Fruit fly (Drosophila melanogaster) whole organism, embryonic: ENCODE data around the gene numb.

Source experiments
- Atf3 ChIP-seq: fragments of 200-800 bp; sonication (Bioruptor generic); optimal IDR thresholded peaks from 3 replicates; lab custom pipeline; 2016; ENCODE audit warnings: missing biosample characterization, missing genetic modification characterization
- Awh ChIP-seq: fragments of 200-800 bp; sonication (Bioruptor generic); IDR thresholded peaks from 2 replicates; pipeline ENCODE4, ENCODE4 v1.3.6; 2022; ENCODE audit warnings: missing biosample characterization, missing genetic modification characterization
- CG10543 ChIP-seq: fragments of 200-800 bp; sonication (Bioruptor generic); optimal IDR thresholded peaks from 3 replicates; lab custom pipeline; 2017; ENCODE audit warnings: missing biosample characterization, mild to moderate bottlenecking, missing genetic modification characterization, moderate library complexity
- CG11504 ChIP-seq: fragments of 200-800 bp; sonication (Bioruptor generic); optimal IDR thresholded peaks from 3 replicates; lab custom pipeline; 2019; ENCODE audit warnings: missing biosample characterization, mild to moderate bottlenecking, missing genetic modification characterization, moderate library complexity
- CG11696 ChIP-seq: fragments of 200-800 bp; sonication (Bioruptor generic); IDR thresholded peaks from 2 replicates; pipeline ENCODE4 v1.3.6; 2022; ENCODE audit warnings: missing biosample characterization, missing genetic modification characterization
- CG12155 ChIP-seq: fragments of 200-800 bp; sonication (Bioruptor generic); optimal IDR thresholded peaks from 3 replicates; lab custom pipeline; 2016; ENCODE audit warnings: missing biosample characterization, missing genetic modification characterization
- CG13287 ChIP-seq: fragments of 200-800 bp; sonication (Bioruptor generic); IDR thresholded peaks from 2 replicates; pipeline ENCODE4 v1.3.6; 2022; ENCODE audit warnings: missing biosample characterization, missing genetic modification characterization; ENCODE audit not compliant: partially characterized antibody
- CG13624 ChIP-seq: fragments of 200-800 bp; sonication (Bioruptor generic); optimal IDR thresholded peaks from 2 replicates; lab custom pipeline; 2016; ENCODE audit warnings: missing biosample characterization, missing genetic modification characterization
- CG15696 ChIP-seq: fragments of 200-800 bp; sonication (Bioruptor generic); optimal IDR thresholded peaks from 2 replicates; lab custom pipeline; 2019; ENCODE audit warnings: missing biosample characterization, mild to moderate bottlenecking, missing genetic modification characterization, moderate library complexity
- CG16813 ChIP-seq: fragments of 200-800 bp; sonication (Bioruptor generic); IDR thresholded peaks from 3 replicates; pipeline ENCODE4 v1.3.6; 2022; ENCODE audit warnings: missing biosample characterization, missing genetic modification characterization; ENCODE audit not compliant: partially characterized antibody
- CG32772 ChIP-seq: fragments of 200-800 bp; sonication (Bioruptor generic); IDR thresholded peaks from 2 replicates; pipeline ENCODE4 v1.3.6; 2022; ENCODE audit warnings: missing biosample characterization, missing genetic modification characterization
- CG34224 ChIP-seq: fragments of 200-800 bp; sonication (Bioruptor generic); IDR thresholded peaks from 3 replicates; pipeline ENCODE4 v1.3.6; 2022; ENCODE audit warnings: missing biosample characterization, missing genetic modification characterization; ENCODE audit not compliant: partially characterized antibody
- CG34376 ChIP-seq: fragments of 200-800 bp; sonication (Bioruptor generic); optimal IDR thresholded peaks from 2 replicates; lab custom pipeline; 2018; ENCODE audit warnings: missing biosample characterization, mild to moderate bottlenecking, missing genetic modification characterization
- CG3726 ChIP-seq: fragments of 200-800 bp; sonication (Bioruptor generic); IDR thresholded peaks from 3 replicates; pipeline ENCODE4, ENCODE4 v1.3.6; 2022; ENCODE audit warnings: missing biosample characterization, missing genetic modification characterization
- CG6654 ChIP-seq: fragments of 200-800 bp; sonication (Bioruptor generic); optimal IDR thresholded peaks from 2 replicates; lab custom pipeline; 2017; ENCODE audit warnings: missing biosample characterization, mild to moderate bottlenecking, missing genetic modification characterization
- CG8765 ChIP-seq: fragments of 200-800 bp; sonication (Bioruptor generic); IDR thresholded peaks from 2 replicates; pipeline ENCODE4 v1.3.6; 2022; ENCODE audit warnings: missing biosample characterization, missing genetic modification characterization
- CTCF ChIP-seq: fragments of 200-800 bp; sonication (Bioruptor generic); optimal IDR thresholded peaks from 2 replicates; lab custom pipeline; 2017; ENCODE audit warnings: missing biosample characterization, mild to moderate bottlenecking, missing genetic modification characterization, moderate library complexity
- Chrac-16 ChIP-seq: fragments of 200-800 bp; sonication (Bioruptor generic); optimal IDR thresholded peaks from 3 replicates; lab custom pipeline; 2016; ENCODE audit warnings: missing biosample characterization, missing genetic modification characterization
- Ets65A ChIP-seq: fragments of 200-800 bp; sonication (Bioruptor generic); peaks from one replicate; lab custom pipeline; 2016; ENCODE audit warnings: missing biosample characterization, missing genetic modification characterization
- Fer2 ChIP-seq: fragments of 200-800 bp; sonication (Bioruptor generic); optimal IDR thresholded peaks from 2 replicates; lab custom pipeline; 2018; ENCODE audit warnings: missing biosample characterization, mild to moderate bottlenecking, missing genetic modification characterization, moderate library complexity
- Hmx ChIP-seq: fragments of 200-800 bp; sonication (Bioruptor generic); optimal IDR thresholded peaks from 2 replicates; lab custom pipeline; 2016; ENCODE audit warnings: missing biosample characterization, missing genetic modification characterization
- Hr78 ChIP-seq, 2 experiments: fragments of 200-800 bp in 1 of 2; fragments of >200 bp in 1 of 2; sonication (Bioruptor generic) in 1 of 2; optimal IDR thresholded peaks; 2 replicates each; lab custom pipeline; 2017 to 2019; ENCODE audit warnings: missing biosample characterization in 2 of 2, missing genetic modification characterization in 2 of 2, mild to moderate bottlenecking in 1 of 2, moderate library complexity in 1 of 2
- Med ChIP-seq: fragments of 200-800 bp; sonication (Bioruptor generic); peaks from one replicate; lab custom pipeline; 2016; ENCODE audit warnings: missing biosample characterization, missing genetic modification characterization, mild to moderate bottlenecking, inconsistent platforms, moderate library complexity
- Opbp ChIP-seq: fragments of 200-800 bp; sonication (Bioruptor generic); IDR thresholded peaks from 3 replicates; pipeline ENCODE4 v1.3.6; 2022; ENCODE audit warnings: missing biosample characterization, missing genetic modification characterization; ENCODE audit not compliant: partially characterized antibody
- Side ChIP-seq: fragments of 200-800 bp; sonication (Bioruptor generic); optimal IDR thresholded peaks from 2 replicates; lab custom pipeline; 2016; ENCODE audit warnings: missing biosample characterization, missing genetic modification characterization
- Ssrp ChIP-seq: fragments of 200-800 bp; sonication (Bioruptor generic); optimal IDR thresholded peaks from 2 replicates; lab custom pipeline; 2018; ENCODE audit warnings: missing biosample characterization, mild to moderate bottlenecking, missing genetic modification characterization, moderate library complexity
- Stat92E ChIP-seq, 3 experiments: fragments of >200 bp in 2 of 3; fragments of 200-800 bp in 1 of 3; sonication (Bioruptor generic) in 1 of 3; optimal IDR thresholded peaks; 2 replicates each; lab custom pipeline; 2017 to 2019; ENCODE audit warnings: missing biosample characterization in 3 of 3, missing genetic modification characterization in 3 of 3, mild to moderate bottlenecking in 1 of 3, moderate library complexity in 1 of 3
- Taf1 ChIP-seq: fragments of 200-800 bp; sonication (Bioruptor generic); IDR thresholded peaks from 2 replicates; pipeline ENCODE4 v1.3.6; 2022; ENCODE audit warnings: missing biosample characterization, missing genetic modification characterization
- aop ChIP-seq: fragments of 200-800 bp; sonication (Bioruptor generic); IDR thresholded peaks from 2 replicates; pipeline ENCODE4 v1.3.6; 2022; ENCODE audit warnings: missing biosample characterization, missing genetic modification characterization
- br ChIP-seq: fragments of >200 bp; optimal IDR thresholded peaks from 2 replicates; lab custom pipeline; 2017
- cato ChIP-seq: fragments of 200-800 bp; sonication (Bioruptor generic); optimal IDR thresholded peaks from 2 replicates; lab custom pipeline; 2016; ENCODE audit warnings: missing biosample characterization, missing genetic modification characterization, borderline replicate concordance
- dati ChIP-seq: fragments of 200-800 bp; sonication (Bioruptor generic); IDR thresholded peaks from 2 replicates; pipeline ENCODE4 v1.3.6; 2022; ENCODE audit warnings: missing biosample characterization, missing genetic modification characterization
- dmrt99B ChIP-seq: fragments of 200-800 bp; sonication (Bioruptor generic); optimal IDR thresholded peaks from 2 replicates; lab custom pipeline; 2018; ENCODE audit warnings: missing biosample characterization, mild to moderate bottlenecking, missing genetic modification characterization, moderate library complexity
- fru ChIP-seq: fragments of >200 bp; optimal IDR thresholded peaks from 2 replicates; lab custom pipeline; 2017
- ftz-f1 ChIP-seq: fragments of 200-800 bp; sonication (Bioruptor generic); optimal IDR thresholded peaks from 2 replicates; lab custom pipeline; 2016; ENCODE audit warnings: missing biosample characterization, missing genetic modification characterization
- hkb ChIP-seq, 2 experiments: fragments of 200-800 bp in 1 of 2; fragments of >200 bp in 1 of 2; sonication (Bioruptor generic) in 1 of 2; IDR thresholded peaks in 1 of 2; optimal IDR thresholded peaks in 1 of 2; 2 replicates each; pipeline versions ENCODE4 v1.3.6 to Lab custom; 2017 to 2022; ENCODE audit warnings: missing biosample characterization in 1 of 2, missing genetic modification characterization in 1 of 2
- insv ChIP-seq, 2 experiments: fragments of 200-800 bp; sonication (Bioruptor generic); optimal IDR thresholded peaks; 3 replicates each; lab custom pipeline; 2016 to 2018; ENCODE audit warnings: missing biosample characterization in 2 of 2, missing genetic modification characterization in 2 of 2
- kay ChIP-seq: fragments of 200-800 bp; sonication (Bioruptor generic); optimal IDR thresholded peaks from 2 replicates; lab custom pipeline; 2016; ENCODE audit warnings: missing biosample characterization, missing genetic modification characterization
- lov ChIP-seq, 2 experiments: fragments of 200-800 bp in 1 of 2; fragments of >200 bp in 1 of 2; sonication (Bioruptor generic) in 1 of 2; IDR thresholded peaks in 1 of 2; optimal IDR thresholded peaks in 1 of 2; 2 replicates in 1 of 2; 3 replicates in 1 of 2; pipeline versions ENCODE4 v1.3.6 to Lab custom; 2017 to 2022; ENCODE audit warnings: missing biosample characterization in 1 of 2, missing genetic modification characterization in 1 of 2
- nerfin-2 ChIP-seq: fragments of 200-800 bp; sonication (Bioruptor generic); IDR thresholded peaks from 2 replicates; pipeline ENCODE4 v1.3.6; 2022; ENCODE audit warnings: missing biosample characterization, missing genetic modification characterization; ENCODE audit not compliant: partially characterized antibody
- oc ChIP-seq: fragments of 200-800 bp; sonication (Bioruptor generic); optimal IDR thresholded peaks from 2 replicates; lab custom pipeline; 2018; ENCODE audit warnings: missing biosample characterization, mild to moderate bottlenecking, missing genetic modification characterization, moderate library complexity
- pan ChIP-seq, 4 experiments: fragments of >200 bp in 3 of 4; fragments of 200-800 bp in 1 of 4; sonication (Bioruptor generic) in 1 of 4; optimal IDR thresholded peaks in 3 of 4; IDR thresholded peaks in 1 of 4; 2 replicates each; pipeline versions ENCODE4 v1.3.6 to Lab custom; 2017 to 2022; ENCODE audit warnings: missing biosample characterization in 2 of 4, missing genetic modification characterization in 2 of 4, mixed read lengths in 1 of 4
- sr ChIP-seq: fragments of 200-800 bp; sonication (Bioruptor generic); IDR thresholded peaks from 3 replicates; pipeline ENCODE4 v1.3.6; 2022; ENCODE audit warnings: missing biosample characterization, missing genetic modification characterization
- z ChIP-seq: fragments of 200-800 bp; sonication (Bioruptor generic); IDR thresholded peaks from 3 replicates; pipeline ENCODE4 v1.3.6; 2022; ENCODE audit warnings: missing biosample characterization, missing genetic modification characterization

Gene numb

DNA sequence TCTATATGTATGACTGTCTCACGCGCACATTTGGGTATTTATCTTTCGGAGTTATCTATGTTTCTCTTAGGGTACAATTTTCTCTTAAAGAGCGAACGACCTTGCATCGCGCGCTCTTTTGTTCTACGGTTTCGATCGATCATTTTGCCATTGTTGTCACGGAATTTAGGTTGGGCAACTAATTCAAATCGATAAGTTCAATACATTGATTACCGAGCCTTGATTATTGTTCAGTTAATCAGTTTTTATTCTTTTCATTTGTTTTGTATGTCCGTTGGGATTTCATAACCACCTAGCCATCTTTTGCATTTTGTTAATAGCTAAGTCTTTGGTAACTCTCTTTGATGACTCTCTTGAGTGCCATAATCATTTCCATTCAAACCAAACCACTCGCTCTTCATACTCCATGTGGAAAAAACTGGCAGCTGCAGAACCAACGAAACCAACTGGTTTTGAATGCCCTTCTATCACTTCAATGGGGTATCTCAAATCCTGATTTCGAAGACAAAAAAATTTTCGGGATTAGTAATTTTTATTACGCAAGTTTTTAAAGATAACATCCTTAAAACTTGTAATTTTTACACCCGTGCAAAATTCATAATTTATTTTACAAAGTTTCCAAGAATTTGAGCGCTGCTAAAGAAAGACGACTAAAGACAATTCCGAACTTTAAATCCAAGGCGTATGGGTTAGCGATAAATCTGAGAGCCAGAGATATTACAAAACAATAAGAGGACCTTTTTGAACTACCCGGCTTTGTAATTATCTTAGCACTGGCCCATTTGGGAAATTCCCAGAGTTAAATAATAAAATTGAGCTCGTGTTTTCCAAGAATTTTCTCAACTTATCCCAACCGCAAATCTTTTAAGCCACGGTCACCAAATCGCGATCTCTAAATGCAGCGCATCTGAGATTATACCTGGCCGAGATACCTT lies 11.3 kb downstream of the numb start (continued):
- TF ChIP-seq ftz-f1 (GFP tag; lab: Kevin White, UChicago) (no peak), CG10543 (GFP tag; lab: Kevin White, UChicago) (no peak), fru (lab: Kevin White, UChicago) (no peak), CG11696 (GFP tag; lab: Robert Waterston, UW) (no peak), Hr78 (GFP tag; optimal IDR thresholded peaks at IDR 0.05; lab: Kevin White, UChicago) (no peak), lov (optimal IDR thresholded peaks at IDR 0.05; lab: Kevin White, UChicago) (no peak), lov (GFP tag; IDR thresholded peaks at IDR 0.05; lab: Robert Waterston, UW) (no peak), CG11504 (peak; percentile 31), Atf3 (no peak), Awh (GFP tag; lab: Robert Waterston, UW) (no peak), Med (GFP tag; lab: Kevin White, UChicago) (peak; percentile 64), CG6654 (GFP tag; lab: Kevin White, UChicago) (no peak), Chrac-16 (no peak), br (lab: Kevin White, UChicago) (no peak), hkb (optimal IDR thresholded peaks at IDR 0.05; lab: Kevin White, UChicago) (no peak), hkb (GFP tag; IDR thresholded peaks at IDR 0.05; lab: Robert Waterston, UW) (no peak), nerfin-2 (GFP tag; lab: Robert Waterston, UW) (no peak)

DNA sequence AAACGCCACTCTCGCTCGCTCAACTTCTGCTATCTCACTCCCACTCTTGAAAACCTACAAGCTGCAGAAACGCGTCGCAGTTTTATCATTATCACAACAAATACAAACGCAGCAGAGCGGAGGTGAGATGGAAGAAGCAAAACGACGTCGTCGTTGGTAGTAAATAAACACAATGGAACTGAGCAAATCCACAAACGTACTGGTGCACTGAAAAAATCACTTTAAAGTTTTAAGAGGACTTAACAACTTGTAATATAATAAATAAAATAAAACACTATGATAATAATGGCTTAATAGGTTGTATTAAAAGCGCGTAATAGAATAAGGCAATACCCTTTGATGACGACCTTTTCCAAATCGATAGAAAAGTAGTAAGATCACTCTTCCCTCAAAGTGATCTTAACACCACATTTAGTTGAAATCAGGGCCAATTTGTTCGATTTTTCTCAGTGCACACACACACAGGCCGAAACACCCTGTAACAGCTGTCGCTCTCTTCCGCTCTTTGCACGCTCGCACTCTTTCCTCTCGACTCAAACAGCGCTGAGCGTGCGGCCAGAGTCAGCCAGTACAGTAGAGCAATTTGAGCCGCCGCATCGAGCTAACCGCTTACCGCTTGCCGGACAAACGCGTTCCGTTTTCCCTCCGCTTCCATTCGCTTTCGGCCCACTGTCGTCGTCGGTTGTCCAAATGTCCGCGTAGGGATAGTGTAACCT lies 12.1 kb downstream of the numb start:
- peak; percentile 92 for TF ChIP-seq Taf1 (GFP tag; lab: Robert Waterston, UW)
- peak; percentile 86 for TF ChIP-seq dati (GFP tag; lab: Robert Waterston, UW)
- peak; percentile 37; the same call in 1 of the 3 replicates for TF ChIP-seq CG16813 (GFP tag; lab: Robert Waterston, UW)
- TF ChIP-seq insv (GFP tag; optimal IDR thresholded peaks at IDR 0.05; lab: Kevin White, UChicago), result peak in 1 of 2 experiments; percentile 79
- TF ChIP-seq CG12155 (GFP tag; lab: Kevin White, UChicago), result peak; percentile 94
- peak; percentile 95 for TF ChIP-seq z
- TF ChIP-seq CG32772 (GFP tag; lab: Robert Waterston, UW), result peak; percentile 92
- TF ChIP-seq br (lab: Kevin White, UChicago), result no peak
- peak; percentile 23; the same call in 2 of the 3 replicates for TF ChIP-seq CG34224 (GFP tag; lab: Robert Waterston, UW)
- peak; percentile 89 for TF ChIP-seq Fer2 (tag; lab: Kevin White, UChicago)
- TF ChIP-seq Hmx (GFP tag; lab: Kevin White, UChicago), result peak; percentile 82
- peak in 1 of 3 experiments; percentile 86 for TF ChIP-seq Stat92E (GFP tag; optimal IDR thresholded peaks at IDR 0.05; lab: Kevin White, UChicago)
- TF ChIP-seq CG8765 (GFP tag; lab: Robert Waterston, UW), result peak; percentile 95
- TF ChIP-seq pan (optimal IDR thresholded peaks at IDR 0.05; lab: Kevin White, UChicago), result no peak
- peak in 1 of 2 experiments; percentile 95 for TF ChIP-seq pan (GFP tag; optimal IDR thresholded peaks at IDR 0.05 in 1 of 2, IDR thresholded peaks at IDR 0.05 in 1 of 2)
- TF ChIP-seq dmrt99B (tag; lab: Kevin White, UChicago), result peak; percentile 98
- peak; percentile 94 for TF ChIP-seq CG34376 (GFP tag; lab: Kevin White, UChicago)
- TF ChIP-seq aop, result peak; percentile 67
- TF ChIP-seq sr (GFP tag; lab: Robert Waterston, UW), result peak; percentile 36; the same call in 2 of the 3 replicates
- peak; percentile 88 for TF ChIP-seq CG11504
- peak; percentile 94 for TF ChIP-seq CG3726 (GFP tag; lab: Robert Waterston, UW)
- peak; percentile 99 for TF ChIP-seq Ssrp (tag; lab: Kevin White, UChicago)
- TF ChIP-seq Opbp (GFP tag; lab: Robert Waterston, UW), result peak; percentile 74
- TF ChIP-seq kay (GFP tag; lab: Kevin White, UChicago), result peak; percentile 95
- peak; percentile 39 for TF ChIP-seq CG13624 (GFP tag; lab: Kevin White, UChicago)
- peak; percentile 87 for TF ChIP-seq oc (tag; lab: Kevin White, UChicago)
- TF ChIP-seq CTCF, result peak; percentile 52
- peak; percentile 85 for TF ChIP-seq Side
- peak; percentile 98 for TF ChIP-seq CG15696 (tag; lab: Kevin White, UChicago)
- TF ChIP-seq CG13287 (GFP tag; lab: Robert Waterston, UW), result peak; percentile 35; the same call in 1 of the 2 replicates
- peak; percentile 99 for TF ChIP-seq Ets65A (GFP tag; lab: Kevin White, UChicago)
- TF ChIP-seq cato, result peak; percentile 89
